Worm (Caenorhabditis elegans): ENCODE results near the gene col-169.

The col-169 gene

ce11 chrX:6292143-6292542, 36.8 kb upstream of the col-169 start (continued):
- peak; percentile 59 for TF ChIP-seq dsc-1 (tag; optimal IDR thresholded peaks at IDR 0.05)
- peak; percentile 14 for TF ChIP-seq jun-1 (tag; optimal IDR thresholded peaks at IDR 0.05)
- TF ChIP-seq grh-1 (GFP tag; IDR thresholded peaks at IDR 0.05), result 0 out of 2 replicates have a peak, but pooled peaks have one; percentile 37
- TF ChIP-seq lir-3 (tag; optimal IDR thresholded peaks at IDR 0.05; ENCODE audit: poor library complexity), result no peak
- TF ChIP-seq unc-130 (tag; optimal IDR thresholded peaks at IDR 0.05), result peak; percentile 19
- TF ChIP-seq unc-30 (tag; optimal IDR thresholded peaks at IDR 0.05), result no peak
- TF ChIP-seq snpc-4 (tag; optimal IDR thresholded peaks at IDR 0.05), result no peak
- TF ChIP-seq lin-35 (GFP tag; optimal IDR thresholded peaks at IDR 0.05), result peak; percentile 12 to 52
- peak; percentile 62 for TF ChIP-seq mep-1 (tag; optimal IDR thresholded peaks at IDR 0.05)
- no peak for TF ChIP-seq nhr-77 (tag; optimal IDR thresholded peaks at IDR 0.05)
- TF ChIP-seq tlp-1 (tag; optimal IDR thresholded peaks at IDR 0.05), result no peak
- peak in 1 of 2 experiments; percentile 13 for TF ChIP-seq ztf-11 (tag; optimal IDR thresholded peaks at IDR 0.05)
- peak in 2 of 3 experiments; percentile 10 to 38 for TF ChIP-seq ceh-82 (tag; optimal IDR thresholded peaks at IDR 0.05)
- no peak for TF ChIP-seq lin-15B (tag; optimal IDR thresholded peaks at IDR 0.05)
- peak; percentile 31 for TF ChIP-seq egl-13 (tag; optimal IDR thresholded peaks at IDR 0.05)

ce11 chrX:6292812-6293211, 36.1 kb upstream of the col-169 start, which contains the start of gene mom-1:
TSS of gene mom-1 (plus strand) at chrX:6293112.
- no peak for TF ChIP-seq nhr-28 (tag; optimal IDR thresholded peaks at IDR 0.05)
- TF ChIP-seq elt-2 (tag; optimal IDR thresholded peaks at IDR 0.05), result no peak
- no peak for TF ChIP-seq mab-9 (GFP tag; IDR thresholded peaks at IDR 0.05)
- no peak for TF ChIP-seq C16A3.4 (tag; optimal IDR thresholded peaks at IDR 0.05)
- no peak for TF ChIP-seq egl-27 (tag; optimal IDR thresholded peaks at IDR 0.05)
- TF ChIP-seq lin-13 (GFP tag; optimal IDR thresholded peaks at IDR 0.05), result no peak
- TF ChIP-seq aly-2 (tag; optimal IDR thresholded peaks at IDR 0.05), result no peak
- TF ChIP-seq nhr-237 (tag; optimal IDR thresholded peaks at IDR 0.05), result no peak
- no peak for TF ChIP-seq ztf-11 (tag; optimal IDR thresholded peaks at IDR 0.05)
- TF ChIP-seq unc-30 (tag; optimal IDR thresholded peaks at IDR 0.05), result no peak
- TF ChIP-seq nhr-20 (tag; optimal IDR thresholded peaks at IDR 0.05), result no peak

DNA sequence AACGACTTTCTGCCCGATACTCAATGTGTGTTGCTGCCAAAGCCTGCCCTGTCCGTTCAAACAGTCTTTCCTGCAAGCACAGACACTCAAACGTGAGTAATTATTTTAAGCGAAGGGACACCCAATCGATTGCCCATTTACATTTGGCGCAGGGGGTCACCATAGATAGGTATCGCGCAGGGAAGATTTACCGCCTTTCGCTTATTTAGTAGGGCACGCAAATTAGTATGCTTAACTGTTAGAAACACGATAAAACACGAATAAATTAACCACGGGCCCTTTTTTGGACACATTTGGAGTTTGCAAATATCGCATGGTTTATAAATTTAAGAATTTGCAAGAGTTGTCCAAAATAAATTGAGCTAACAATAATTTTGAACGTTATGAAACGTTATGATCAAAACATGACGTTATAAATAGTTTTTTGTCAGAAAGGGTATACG, 32.5 kb upstream of the col-169 start:
- TF ChIP-seq pqm-1 (tag; optimal IDR thresholded peaks at IDR 0.05), result peak; percentile 98
- TF ChIP-seq hpl-2 (GFP tag; optimal IDR thresholded peaks at IDR 0.05), result peak; percentile 98
- TF ChIP-seq unc-62 (GFP tag; optimal IDR thresholded peaks at IDR 0.05), result no peak
- TF ChIP-seq grh-1 (GFP tag; IDR thresholded peaks at IDR 0.05), result peak; percentile 98
- peak; percentile 82 to 93 for TF ChIP-seq lin-35 (GFP tag; optimal IDR thresholded peaks at IDR 0.05)
- TF ChIP-seq mef-2 (tag; optimal IDR thresholded peaks at IDR 0.05), result peak; percentile 90
- peak; percentile 98 for TF ChIP-seq ceh-88 (GFP tag; IDR thresholded peaks at IDR 0.05)
- peak; percentile 93 for TF ChIP-seq isw-1 (GFP tag; IDR thresholded peaks at IDR 0.05)
- TF ChIP-seq ceh-90 (tag; optimal IDR thresholded peaks at IDR 0.05), result peak; percentile 55
- no peak for TF ChIP-seq sptf-1 (tag; optimal IDR thresholded peaks at IDR 0.05)
- peak; percentile 99 for TF ChIP-seq irx-1 (tag; optimal IDR thresholded peaks at IDR 0.05)
- peak; percentile 64 to 96 for TF ChIP-seq mdl-1 (tag; optimal IDR thresholded peaks at IDR 0.05)
- TF ChIP-seq nhr-28 (tag; optimal IDR thresholded peaks at IDR 0.05), result peak; percentile 62
- TF ChIP-seq nhr-71 (tag; optimal IDR thresholded peaks at IDR 0.05), result peak; percentile 99
- TF ChIP-seq dpl-1 (GFP tag; optimal IDR thresholded peaks at IDR 0.05), result peak; percentile 54 to 71 (median 55)
- no peak for TF ChIP-seq C34B4.2 (tag; optimal IDR thresholded peaks at IDR 0.05)
- no peak for TF ChIP-seq alr-1 (tag; optimal IDR thresholded peaks at IDR 0.05; ENCODE audit: borderline replicate concordance)
- peak; percentile 99 for TF ChIP-seq fkh-8 (tag; optimal IDR thresholded peaks at IDR 0.05)
- TF ChIP-seq lin-13 (GFP tag; optimal IDR thresholded peaks at IDR 0.05), result peak; percentile 95
- TF ChIP-seq ztf-11 (tag; optimal IDR thresholded peaks at IDR 0.05), result peak; percentile 84 to 98
- TF ChIP-seq tbx-2 (tag; optimal IDR thresholded peaks at IDR 0.05), result peak; percentile 99
- TF ChIP-seq sox-4 (tag; optimal IDR thresholded peaks at IDR 0.05), result peak; percentile 99
- TF ChIP-seq ceh-8 (GFP tag; optimal IDR thresholded peaks at IDR 0.05), result peak; percentile 99
- peak; percentile 94 for TF ChIP-seq aly-2 (tag; optimal IDR thresholded peaks at IDR 0.05)
- peak; percentile 100 for TF ChIP-seq nhr-47 (tag; optimal IDR thresholded peaks at IDR 0.05)
- TF ChIP-seq ama-1 (optimal IDR thresholded peaks at IDR 0.05), result peak; percentile 60
- TF ChIP-seq hlh-4 (tag; optimal IDR thresholded peaks at IDR 0.05), result peak; percentile 68
- peak; percentile 83 to 91 for TF ChIP-seq efl-1 (optimal IDR thresholded peaks at IDR 0.05)
- peak; percentile 71 to 96 for TF ChIP-seq efl-1 (GFP tag; optimal IDR thresholded peaks at IDR 0.05 in 1 of 2)
- peak; percentile 97 for TF ChIP-seq nhr-76 (tag; optimal IDR thresholded peaks at IDR 0.05)
- TF ChIP-seq mab-9 (GFP tag; IDR thresholded peaks at IDR 0.05), result peak; percentile 98
- TF ChIP-seq hlh-17 (GFP tag; optimal IDR thresholded peaks at IDR 0.05; ENCODE audit: borderline replicate concordance), result peak; percentile 7

Measured in whole organism, L1 larva.